Worm (Caenorhabditis elegans) whole organism, L3 larva: ENCODE results near the gene C29F5.8.

Source experiments
- R02D3.7 ChIP-seq: fragments of 150-350 bp; optimal IDR thresholded peaks from 2 replicates; lab custom pipeline; 2014; ENCODE audit warnings: missing biosample characterization, missing genetic modification characterization
- ZK546.5 ChIP-seq: sonication (generic microtip); optimal IDR thresholded peaks from 2 replicates; lab custom pipeline; 2017; ENCODE audit warnings: missing biosample characterization, missing genetic modification characterization
- ama-1 ChIP-seq: fragments of 150-350 bp; optimal IDR thresholded peaks from 2 replicates; lab custom pipeline; 2018
- ceh-16 ChIP-seq: sonication (generic microtip); optimal IDR thresholded peaks from 2 replicates; lab custom pipeline; 2017; ENCODE audit warnings: missing biosample characterization, missing genetic modification characterization
- ceh-9 ChIP-seq: sonication (generic microtip); optimal IDR thresholded peaks from 2 replicates; lab custom pipeline; 2018; ENCODE audit warnings: missing biosample characterization, missing genetic modification characterization
- daf-12 ChIP-seq: fragments of 150-350 bp; optimal IDR thresholded peaks from 2 replicates; lab custom pipeline; 2014; ENCODE audit warnings: missing biosample characterization, missing genetic modification reagents, missing genetic modification characterization
- egl-5 ChIP-seq: fragments of 150-350 bp; optimal IDR thresholded peaks from 2 replicates; lab custom pipeline; 2017; ENCODE audit warnings: missing biosample characterization, missing genetic modification reagents, missing genetic modification characterization, inconsistent platforms
- elt-1 ChIP-seq: fragments of 150-350 bp; optimal IDR thresholded peaks from 2 replicates; lab custom pipeline; 2014; ENCODE audit warnings: missing biosample characterization, missing genetic modification characterization
- elt-2 ChIP-seq: sonication (generic microtip); optimal IDR thresholded peaks from 2 replicates; lab custom pipeline; 2016; ENCODE audit warnings: missing genetic modification reagents, mild to moderate bottlenecking, missing genetic modification characterization, missing compliant biosample characterization
- fkh-10 ChIP-seq: sonication (generic microtip); optimal IDR thresholded peaks from 2 replicates; lab custom pipeline; 2017; ENCODE audit warnings: missing biosample characterization, missing genetic modification reagents, missing genetic modification characterization
- fkh-2 ChIP-seq: fragments of 150-350 bp; optimal IDR thresholded peaks from 2 replicates; lab custom pipeline; 2014; ENCODE audit warnings: missing biosample characterization, missing genetic modification reagents, missing genetic modification characterization
- fos-1 ChIP-seq: fragments of 150-350 bp; optimal IDR thresholded peaks from 2 replicates; lab custom pipeline; 2014; ENCODE audit warnings: missing biosample characterization, missing genetic modification characterization
- jun-1 ChIP-seq: fragments of 150-350 bp; optimal IDR thresholded peaks from 2 replicates; lab custom pipeline; 2014; ENCODE audit warnings: missing biosample characterization, missing genetic modification reagents, missing genetic modification characterization
- lin-15B ChIP-seq: fragments of 150-350 bp; optimal IDR thresholded peaks from 2 replicates; lab custom pipeline; 2014; ENCODE audit warnings: missing biosample characterization, missing genetic modification characterization
- lin-39 ChIP-seq: fragments of 150-350 bp; optimal IDR thresholded peaks from 2 replicates; lab custom pipeline; 2018; ENCODE audit warnings: missing biosample characterization, missing genetic modification reagents, missing genetic modification characterization
- lsy-12 ChIP-seq: sonication (generic microtip); optimal IDR thresholded peaks from 2 replicates; lab custom pipeline; 2016; ENCODE audit warnings: mild to moderate bottlenecking, missing genetic modification characterization, missing compliant biosample characterization
- mdl-1 ChIP-seq: fragments of 150-350 bp; optimal IDR thresholded peaks from 2 replicates; lab custom pipeline; 2014; ENCODE audit warnings: missing biosample characterization, missing genetic modification characterization
- mml-1 ChIP-seq: fragments of 150-350 bp; sonication (generic microtip); optimal IDR thresholded peaks from 3 replicates; lab custom pipeline; 2014; ENCODE audit warnings: missing biosample characterization, missing genetic modification characterization
- nhr-237 ChIP-seq: fragments of 150-350 bp; optimal IDR thresholded peaks from 2 replicates; lab custom pipeline; 2014; ENCODE audit warnings: missing biosample characterization, missing genetic modification characterization
- nhr-25 ChIP-seq: sonication (generic microtip); optimal IDR thresholded peaks from 2 replicates; lab custom pipeline; 2017; ENCODE audit warnings: missing biosample characterization, missing genetic modification characterization
- nhr-43 ChIP-seq: sonication (generic microtip); optimal IDR thresholded peaks from 2 replicates; lab custom pipeline; 2016; ENCODE audit warnings: mild to moderate bottlenecking, missing genetic modification characterization, missing compliant biosample characterization; ENCODE audit not compliant: poor library complexity, severe bottlenecking
- nhr-67 ChIP-seq: fragments of 150-350 bp; optimal IDR thresholded peaks from 2 replicates; lab custom pipeline; 2014; ENCODE audit warnings: missing biosample characterization, missing genetic modification characterization
- nhr-77 ChIP-seq: fragments of 150-350 bp; optimal IDR thresholded peaks from 2 replicates; lab custom pipeline; 2014; ENCODE audit warnings: missing biosample characterization, missing genetic modification characterization
- pha-4 ChIP-seq: fragments of 150-350 bp; optimal IDR thresholded peaks from 2 replicates; lab custom pipeline; 2014; ENCODE audit warnings: missing biosample characterization, missing genetic modification reagents, missing genetic modification characterization
- pqm-1 ChIP-seq: fragments of 150-350 bp; optimal IDR thresholded peaks from 2 replicates; lab custom pipeline; 2017; ENCODE audit warnings: missing biosample characterization, missing genetic modification characterization, inconsistent platforms
- sea-2 ChIP-seq: fragments of 150-350 bp; sonication (generic microtip); optimal IDR thresholded peaks from 4 replicates; lab custom pipeline; 2014; ENCODE audit warnings: missing biosample characterization, missing genetic modification reagents, missing genetic modification characterization
- skn-1 ChIP-seq: fragments of 150-350 bp; optimal IDR thresholded peaks from 2 replicates; lab custom pipeline; 2014; ENCODE audit warnings: missing biosample characterization, missing genetic modification characterization
- snpc-4 ChIP-seq: fragments of 150-350 bp; optimal IDR thresholded peaks from 2 replicates; lab custom pipeline; 2014; ENCODE audit warnings: missing biosample characterization, missing genetic modification characterization
- tbx-2 ChIP-seq: sonication (generic microtip); optimal IDR thresholded peaks from 2 replicates; lab custom pipeline; 2016; ENCODE audit warnings: mild to moderate bottlenecking, missing genetic modification characterization, missing compliant biosample characterization
- unc-39 ChIP-seq: sonication (generic microtip); optimal IDR thresholded peaks from 4 replicates; lab custom pipeline; 2017; ENCODE audit warnings: missing biosample characterization, missing genetic modification characterization
- unc-62 ChIP-seq: fragments of 150-350 bp; sonication (generic microtip); optimal IDR thresholded peaks from 4 replicates; lab custom pipeline; 2014; ENCODE audit warnings: missing biosample characterization, missing genetic modification reagents, missing genetic modification characterization
- zag-1 ChIP-seq: fragments of 150-350 bp; optimal IDR thresholded peaks from 2 replicates; lab custom pipeline; 2014; ENCODE audit warnings: missing biosample characterization, missing genetic modification characterization
- ztf-11 ChIP-seq: fragments of 150-350 bp; optimal IDR thresholded peaks from 2 replicates; lab custom pipeline; 2014; ENCODE audit warnings: missing biosample characterization, missing genetic modification characterization
- ztf-4 ChIP-seq: fragments of 150-350 bp; optimal IDR thresholded peaks from 2 replicates; lab custom pipeline; 2014; ENCODE audit warnings: missing biosample characterization, missing genetic modification characterization

Gene C29F5.8

DNA sequence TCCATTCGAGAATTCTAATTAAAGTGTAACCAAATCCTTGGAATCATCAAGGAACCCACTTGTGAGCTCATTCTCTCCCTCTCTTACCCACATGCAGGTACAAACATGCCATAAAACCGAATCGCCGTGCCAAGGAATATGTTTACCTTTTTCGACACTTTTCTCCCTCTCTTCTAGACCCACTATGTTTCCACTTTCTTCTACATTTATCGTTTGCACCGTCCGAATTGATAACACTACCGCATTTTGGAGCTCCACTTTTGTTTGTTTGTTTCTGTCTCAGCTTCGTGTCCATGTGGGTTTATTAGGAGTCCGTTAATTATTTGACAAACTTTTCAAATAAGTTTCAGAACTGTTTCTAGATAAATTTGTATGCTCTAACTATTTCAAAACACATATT, 24.3 kb upstream of the C29F5.8 start:
- peak; percentile 9 for TF ChIP-seq pha-4 (tag; lab: Kevin White, UChicago)
- peak; percentile 66 for TF ChIP-seq elt-2 (tag; lab: Kevin White, UChicago)
- TF ChIP-seq lin-15B (tag; lab: Kevin White, UChicago): peak; percentile 17
- no peak for TF ChIP-seq nhr-25 (tag; lab: Kevin White, UChicago)
- peak; percentile 68 for TF ChIP-seq pqm-1 (tag; lab: Kevin White, UChicago)

DNA sequence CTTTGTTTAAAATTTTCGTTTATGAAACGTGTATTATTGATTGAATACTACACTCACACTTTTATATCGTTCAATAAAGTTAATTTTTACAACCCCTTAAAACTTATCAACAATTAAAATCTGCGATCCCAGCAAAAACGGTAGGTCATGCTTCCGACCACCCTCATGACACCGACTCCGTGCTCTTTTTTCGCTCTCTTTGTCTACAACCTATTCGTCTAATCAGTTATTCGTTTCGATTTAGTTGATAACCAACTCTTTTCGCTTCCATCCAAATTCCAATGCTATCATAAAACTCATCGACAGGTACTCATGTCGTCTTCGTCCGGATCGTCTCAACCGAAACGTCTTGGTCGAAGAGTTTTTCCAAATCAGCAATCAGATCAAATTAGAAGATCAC, 23.2 kb upstream of the C29F5.8 start, which contains the start of gene F13H8.1:
Gene F13H8.1 (plus strand): TSS at position 311 of the 400 bp plus-strand sequence.
- TF ChIP-seq elt-2 (tag; lab: Kevin White, UChicago) (peak; percentile 88), lin-39 (no peak), fkh-2 (tag; lab: Kevin White, UChicago) (no peak), nhr-237 (tag; lab: Kevin White, UChicago) (no peak), jun-1 (peak; percentile 21), pqm-1 (tag; lab: Kevin White, UChicago) (peak; percentile 61), pha-4 (tag; lab: Kevin White, UChicago) (peak; percentile 14)
- TF ChIP-seq, all 47 proteins: peak for 4

DNA sequence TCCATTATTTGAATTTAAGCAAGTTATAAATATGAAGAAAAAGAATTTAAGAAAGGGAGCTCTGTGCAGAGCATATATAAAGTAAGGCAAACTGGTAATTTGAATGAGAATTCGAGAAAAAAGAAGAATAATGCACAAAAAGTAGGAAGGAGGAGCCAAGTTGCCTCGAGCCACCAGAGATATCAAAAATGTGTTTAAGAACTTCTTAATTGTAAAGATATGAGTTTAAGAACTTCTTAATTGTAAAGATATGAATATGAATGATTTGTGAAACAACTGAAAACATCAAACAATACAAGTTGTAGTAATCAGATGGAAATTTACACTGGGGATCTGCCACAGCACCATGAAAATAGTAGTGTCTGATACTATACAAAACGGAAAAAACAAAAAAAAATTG, 19.4 kb upstream of the C29F5.8 start, which contains the start of gene F13H8.6:
Gene F13H8.6 (minus strand): TSS at position 101 of the 400 bp plus-strand sequence.
- TF ChIP-seq sea-2 (GFP tag; lab: Kevin White, UChicago): no peak
- TF ChIP-seq lsy-12 (tag; lab: Kevin White, UChicago): no peak
- TF ChIP-seq lin-15B (tag; lab: Kevin White, UChicago): no peak
- TF ChIP-seq zag-1 (tag; lab: Kevin White, UChicago): no peak
- TF ChIP-seq ztf-4 (tag; lab: Kevin White, UChicago): no peak
- TF ChIP-seq R02D3.7 (tag; lab: Kevin White, UChicago): no peak
- no peak for TF ChIP-seq daf-12
- TF ChIP-seq ceh-16 (tag; lab: Kevin White, UChicago): no peak
- TF ChIP-seq unc-39: no peak
- no peak for TF ChIP-seq ztf-11 (tag; lab: Kevin White, UChicago)
- no peak for TF ChIP-seq elt-1
- no peak for TF ChIP-seq nhr-237 (tag; lab: Kevin White, UChicago)
- no peak for TF ChIP-seq nhr-67
- no peak for TF ChIP-seq ceh-9 (tag; lab: Kevin White, UChicago)
- TF ChIP-seq nhr-43 (tag; lab: Kevin White, UChicago): no peak
- no peak for TF ChIP-seq fkh-10 (GFP tag; lab: Kevin White, UChicago)
- TF ChIP-seq ama-1 (lab: Kevin White, UChicago): no peak
- TF ChIP-seq mml-1 (tag; lab: Kevin White, UChicago): no peak
- no peak for TF ChIP-seq ZK546.5 (tag; lab: Kevin White, UChicago)

DNA sequence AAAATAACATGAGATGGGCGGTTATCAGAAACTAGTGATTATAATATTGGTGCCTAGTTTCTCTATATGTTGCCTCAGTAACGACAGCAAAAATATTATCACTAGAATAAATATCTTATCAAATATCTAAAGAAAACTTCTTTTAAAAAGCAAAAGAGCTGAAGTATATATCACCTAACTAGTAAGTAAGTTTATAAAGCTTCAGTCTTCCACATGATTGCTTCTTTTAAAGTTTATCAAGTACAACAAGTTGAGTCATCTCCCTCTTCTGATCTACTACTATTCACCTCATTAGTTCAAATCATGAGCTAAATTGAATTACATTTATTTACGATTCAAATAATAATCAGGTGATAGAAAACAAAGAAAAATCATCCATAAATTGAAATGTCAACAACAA, 18.1 kb upstream of the C29F5.8 start:
- TF ChIP-seq nhr-25 (tag; lab: Kevin White, UChicago): no peak
- TF ChIP-seq pqm-1 (tag; lab: Kevin White, UChicago): no peak
- TF ChIP-seq mml-1 (tag; lab: Kevin White, UChicago): no peak
- no peak for TF ChIP-seq nhr-67
- no peak for TF ChIP-seq tbx-2 (tag; lab: Kevin White, UChicago)
- TF ChIP-seq elt-1: no peak
- no peak for TF ChIP-seq unc-62
- no peak for TF ChIP-seq fos-1 (tag; lab: Kevin White, UChicago)
- TF ChIP-seq egl-5 (tag; lab: Kevin White, UChicago): no peak
- no peak for TF ChIP-seq ceh-16 (tag; lab: Kevin White, UChicago)
- TF ChIP-seq nhr-237 (tag; lab: Kevin White, UChicago): no peak
- TF ChIP-seq snpc-4: no peak
- no peak for TF ChIP-seq ztf-4 (tag; lab: Kevin White, UChicago)
- no peak for TF ChIP-seq ama-1 (lab: Kevin White, UChicago)
- TF ChIP-seq daf-12: no peak
- TF ChIP-seq ztf-11 (tag; lab: Kevin White, UChicago): no peak
- no peak for TF ChIP-seq nhr-77 (tag; lab: Kevin White, UChicago)
- no peak for TF ChIP-seq nhr-43 (tag; lab: Kevin White, UChicago)

DNA sequence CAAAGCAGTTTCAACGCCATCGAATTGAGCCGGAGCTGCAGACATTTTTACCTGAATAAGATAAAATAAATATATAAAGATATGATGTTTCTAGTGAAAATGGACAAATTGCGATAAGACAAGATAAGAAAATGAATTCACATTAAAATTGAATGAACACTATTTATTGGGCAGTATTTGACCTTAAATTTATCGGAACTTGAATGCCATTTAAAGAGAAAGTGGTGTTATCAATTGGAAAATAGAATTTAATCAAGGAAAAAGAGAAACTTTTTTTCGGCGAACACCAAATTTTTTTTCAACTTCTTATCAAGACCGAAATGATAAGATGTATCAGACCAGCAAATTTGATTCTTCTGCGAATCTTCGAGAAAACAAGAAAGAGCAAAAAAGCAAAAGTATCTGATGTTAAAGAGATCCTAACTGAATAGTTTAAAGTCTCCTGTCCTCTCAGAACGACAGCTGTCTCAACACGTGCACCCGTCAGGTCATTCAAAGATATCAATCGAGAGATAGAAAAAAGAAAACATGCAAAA, 16.1 kb upstream of the C29F5.8 start, which contains the start of gene upb-1:
Gene upb-1 (minus strand): TSS at position 51 of the 536 bp plus-strand sequence.
- TF ChIP-seq mdl-1 (tag; lab: Kevin White, UChicago): no peak
- TF ChIP-seq elt-2 (tag; lab: Kevin White, UChicago): peak; percentile 78
- no peak for TF ChIP-seq snpc-4
- no peak for TF ChIP-seq fkh-10 (GFP tag; lab: Kevin White, UChicago)
- no peak for TF ChIP-seq skn-1
